Worm (Caenorhabditis elegans) whole organism, late embryonic: Measurements from ENCODE around the gene twk-49.

Source experiments
- K02D7.2 ChIP-seq: sonication (generic microtip); optimal IDR thresholded peaks from 2 replicates; lab custom pipeline; 2017; ENCODE audit warnings: mild to moderate bottlenecking, missing genetic modification characterization, missing compliant biosample characterization
- K09A11.1 ChIP-seq: sonication (generic microtip); optimal IDR thresholded peaks from 2 replicates; lab custom pipeline; 2017; ENCODE audit warnings: antibody characterized with exemption, mild to moderate bottlenecking, missing genetic modification characterization, missing compliant biosample characterization; ENCODE audit not compliant: insufficient read depth
- T23F11.4 ChIP-seq: fragments of 200-800 bp; sonication (Bioruptor generic); optimal IDR thresholded peaks from 2 replicates; lab custom pipeline; 2018; ENCODE audit warnings: mild to moderate bottlenecking, missing genetic modification characterization, missing compliant biosample characterization
- Y22D7AL.16 ChIP-seq: sonication (generic microtip); optimal IDR thresholded peaks from 2 replicates; lab custom pipeline; 2016; ENCODE audit warnings: missing genetic modification characterization, missing compliant biosample characterization
- ahr-1 ChIP-seq: sonication (generic microtip); optimal IDR thresholded peaks from 2 replicates; lab custom pipeline; 2016; ENCODE audit warnings: missing genetic modification characterization, missing compliant biosample characterization
- ama-1 ChIP-seq: fragments of 150-350 bp; optimal IDR thresholded peaks from 2 replicates; lab custom pipeline; 2014
- ceh-2 ChIP-seq: sonication (generic microtip); optimal IDR thresholded peaks from 2 replicates; lab custom pipeline; 2016; ENCODE audit warnings: missing genotype, missing genetic modification characterization, missing compliant biosample characterization
- ceh-31 ChIP-seq: sonication (generic microtip); optimal IDR thresholded peaks from 2 replicates; lab custom pipeline; 2016; ENCODE audit warnings: missing genetic modification characterization, missing compliant biosample characterization
- ceh-34 ChIP-seq: sonication (generic microtip); optimal IDR thresholded peaks from 2 replicates; lab custom pipeline; 2016; ENCODE audit warnings: mild to moderate bottlenecking, missing genetic modification characterization, missing compliant biosample characterization
- ceh-9 ChIP-seq: sonication (generic microtip); optimal IDR thresholded peaks from 2 replicates; lab custom pipeline; 2016; ENCODE audit warnings: mild to moderate bottlenecking, missing genetic modification characterization, inconsistent platforms, missing compliant biosample characterization
- dmd-4 ChIP-seq: sonication (generic microtip); optimal IDR thresholded peaks from 2 replicates; lab custom pipeline; 2016; ENCODE audit warnings: borderline replicate concordance, missing genetic modification characterization, missing compliant biosample characterization
- eyg-1 ChIP-seq: sonication (generic microtip); optimal IDR thresholded peaks from 2 replicates; lab custom pipeline; 2016; ENCODE audit warnings: missing genotype, missing genetic modification characterization, missing compliant biosample characterization
- fax-1 ChIP-seq: sonication (generic microtip); optimal IDR thresholded peaks from 2 replicates; lab custom pipeline; 2016; ENCODE audit warnings: missing genotype, missing genetic modification characterization, missing compliant biosample characterization
- fkh-10 ChIP-seq: fragments of 150-350 bp; optimal IDR thresholded peaks from 2 replicates; lab custom pipeline; 2014; ENCODE audit warnings: missing biosample characterization, missing genetic modification reagents, missing genetic modification characterization
- hlh-6 ChIP-seq: sonication (generic microtip); optimal IDR thresholded peaks from 2 replicates; lab custom pipeline; 2016; ENCODE audit warnings: missing genotype, missing genetic modification characterization, missing compliant biosample characterization
- lin-11 ChIP-seq: fragments of 200-800 bp; sonication (Bioruptor generic); optimal IDR thresholded peaks from 2 replicates; lab custom pipeline; 2018; ENCODE audit warnings: mild to moderate bottlenecking, missing genetic modification characterization, missing compliant biosample characterization
- madf-2 ChIP-seq: sonication (generic microtip); optimal IDR thresholded peaks from 2 replicates; lab custom pipeline; 2017; ENCODE audit warnings: missing genetic modification characterization, missing compliant biosample characterization
- mec-3 ChIP-seq: sonication (generic microtip); optimal IDR thresholded peaks from 2 replicates; lab custom pipeline; 2016; ENCODE audit warnings: borderline replicate concordance, missing genetic modification characterization, missing compliant biosample characterization
- nfya-1 ChIP-seq: sonication (generic microtip); optimal IDR thresholded peaks from 2 replicates; lab custom pipeline; 2017; ENCODE audit warnings: missing genetic modification characterization, mild to moderate bottlenecking, missing compliant biosample characterization, antibody characterized with exemption, moderate library complexity
- nhr-11 ChIP-seq: fragments of 150-350 bp; optimal IDR thresholded peaks from 2 replicates; lab custom pipeline; 2014; ENCODE audit warnings: missing biosample characterization, missing genetic modification characterization
- nhr-232 ChIP-seq: sonication (generic microtip); optimal IDR thresholded peaks from 2 replicates; lab custom pipeline; 2016; ENCODE audit warnings: missing genetic modification characterization, missing compliant biosample characterization
- npax-4 ChIP-seq: sonication (generic microtip); optimal IDR thresholded peaks from 2 replicates; lab custom pipeline; 2016; ENCODE audit warnings: missing genetic modification characterization, missing compliant biosample characterization
- pag-3 ChIP-seq: sonication (generic microtip); optimal IDR thresholded peaks from 2 replicates; lab custom pipeline; 2016; ENCODE audit warnings: missing compliant biosample characterization, missing genetic modification characterization, borderline replicate concordance
- pat-9 ChIP-seq: fragments of 200-800 bp; sonication (Bioruptor generic); optimal IDR thresholded peaks from 2 replicates; lab custom pipeline; 2018; ENCODE audit warnings: mild to moderate bottlenecking, missing genetic modification characterization, moderate library complexity, missing compliant biosample characterization
- pha-2 ChIP-seq: sonication (generic microtip); optimal IDR thresholded peaks from 2 replicates; lab custom pipeline; 2017; ENCODE audit warnings: mild to moderate bottlenecking, missing genetic modification characterization, missing compliant biosample characterization
- pqm-1 ChIP-seq: sonication (generic microtip); optimal IDR thresholded peaks from 2 replicates; lab custom pipeline; 2016; ENCODE audit warnings: missing genetic modification characterization, missing compliant biosample characterization
- rnt-1 ChIP-seq: sonication (generic microtip); optimal IDR thresholded peaks from 2 replicates; lab custom pipeline; 2016; ENCODE audit warnings: missing genetic modification characterization, missing compliant biosample characterization
- sox-4 ChIP-seq: sonication (generic microtip); optimal IDR thresholded peaks from 2 replicates; lab custom pipeline; 2017; ENCODE audit warnings: mild to moderate bottlenecking, missing genetic modification characterization, inconsistent platforms, missing compliant biosample characterization
- syd-9 ChIP-seq: sonication (generic microtip); optimal IDR thresholded peaks from 2 replicates; lab custom pipeline; 2016; ENCODE audit warnings: mild to moderate bottlenecking, missing genetic modification characterization, moderate library complexity, missing compliant biosample characterization
- tbx-2 ChIP-seq: sonication (generic microtip); optimal IDR thresholded peaks from 2 replicates; lab custom pipeline; 2016; ENCODE audit warnings: missing genetic modification characterization, missing compliant biosample characterization
- tbx-7 ChIP-seq: sonication (generic microtip); optimal IDR thresholded peaks from 2 replicates; lab custom pipeline; 2016; ENCODE audit warnings: missing genotype, missing genetic modification characterization, missing compliant biosample characterization
- unc-3 ChIP-seq, 2 experiments: fragments of 200-800 bp in 1 of 2; sonication (Bioruptor generic) in 1 of 2; sonication (generic microtip) in 1 of 2; conservative IDR thresholded peaks in 1 of 2; optimal IDR thresholded peaks in 1 of 2; 2 replicates each; pipeline versions ENCODE4 v1.3.6 to Lab custom; 2016 to 2022; ENCODE audit warnings: missing compliant biosample characterization in 2 of 2, missing genetic modification characterization in 2 of 2, missing genetic modification reagents in 1 of 2
- unc-55 ChIP-seq: sonication (generic microtip); optimal IDR thresholded peaks from 2 replicates; lab custom pipeline; 2017; ENCODE audit warnings: missing biosample characterization, missing genetic modification reagents, missing genetic modification characterization
- unc-86 ChIP-seq: sonication (generic microtip); optimal IDR thresholded peaks from 2 replicates; lab custom pipeline; 2016; ENCODE audit warnings: missing genetic modification characterization, missing compliant biosample characterization
- ztf-16 ChIP-seq: sonication (generic microtip); optimal IDR thresholded peaks from 2 replicates; lab custom pipeline; 2017; ENCODE audit warnings: missing genetic modification characterization, missing compliant biosample characterization

The twk-49 gene

ce11 chrII:6491187-6491586 lies 7.8 kb downstream of the twk-49 start:
- TF ChIP-seq mec-3 = no peak
- no peak for TF ChIP-seq Y22D7AL.16 (tag; lab: Kevin White, UChicago)
- no peak for TF ChIP-seq tbx-7 (tag; lab: Kevin White, UChicago)
- TF ChIP-seq ceh-31 = no peak
- no peak for TF ChIP-seq T23F11.4
- no peak for TF ChIP-seq unc-3 (GFP tag; conservative IDR thresholded peaks at IDR 0.05; lab: Robert Waterston, UW)
- TF ChIP-seq unc-3 (tag; optimal IDR thresholded peaks at IDR 0.05; lab: Kevin White, UChicago) = no peak
- no peak for TF ChIP-seq nhr-232
- no peak for TF ChIP-seq lin-11
- no peak for TF ChIP-seq sox-4 (tag; lab: Kevin White, UChicago)
- no peak for TF ChIP-seq dmd-4 (tag; lab: Kevin White, UChicago)
- no peak for TF ChIP-seq ztf-16 (tag; lab: Kevin White, UChicago)
- no peak for TF ChIP-seq npax-4 (tag; lab: Kevin White, UChicago)
- no peak for TF ChIP-seq K09A11.1 (tag; lab: Kevin White, UChicago)
- TF ChIP-seq pag-3 = no peak
- no peak for TF ChIP-seq ama-1 (lab: Kevin White, UChicago)

ce11 chrII:6489711-6490184 lies 9.2 kb downstream of the twk-49 start, which contains the start of the genes snr-3 and rsp-5:
Gene snr-3 (minus strand): TSS chrII:6489761.
Gene rsp-5 (plus strand): TSS chrII:6490165.
- TF ChIP-seq nhr-11 (tag; lab: Kevin White, UChicago) (no peak), tbx-2 (tag; lab: Kevin White, UChicago) (peak; percentile 8), nfya-1 (tag; lab: Kevin White, UChicago) (peak; percentile 79)
- TF ChIP-seq, all 69 proteins: peak for 2

- TF ChIP-seq ceh-2 (tag; lab: Kevin White, UChicago) (no peak), ceh-34 (no peak), unc-86 (tag; lab: Kevin White, UChicago) (no peak), rnt-1 (tag; lab: Kevin White, UChicago) (peak; percentile 16), mec-3 (no peak), K02D7.2 (no peak), unc-55 (peak; percentile 31), ama-1 (lab: Kevin White, UChicago) (no peak), ceh-9 (tag; lab: Kevin White, UChicago) (no peak), syd-9 (tag; lab: Kevin White, UChicago) (no peak), pha-2 (tag; lab: Kevin White, UChicago) (no peak), T23F11.4 (no peak), fkh-10 (GFP tag; lab: Kevin White, UChicago) (no peak), tbx-2 (tag; lab: Kevin White, UChicago) (no peak)
These were observed 12.6 kb downstream of the twk-49 start for ce11 chrII:6486344-6486743.

ce11 chrII:6484876-6485526 lies 14.0 kb downstream of the twk-49 start, which contains the start of the genes lido-16 and plpp-1.2:
Gene lido-16 (minus strand): TSS chrII:6484976.
Gene plpp-1.2 (plus strand): TSS chrII:6485476.
- TF ChIP-seq fax-1 (no peak), hlh-6 (tag; lab: Kevin White, UChicago) (no peak), eyg-1 (no peak), ahr-1 (tag; lab: Kevin White, UChicago) (no peak), pat-9 (tag; lab: Kevin White, UChicago) (no peak), pqm-1 (tag; lab: Kevin White, UChicago) (no peak), madf-2 (tag; lab: Kevin White, UChicago) (no peak), pag-3 (no peak), ceh-31 (no peak), unc-55 (no peak)
